Worm (Caenorhabditis elegans) whole organism, L1 larva: ENCODE results near the gene frpr-21.

Experiments used
- ama-1 ChIP-seq: fragments of 150-350 bp; optimal IDR thresholded peaks from 2 replicates; lab custom pipeline; 2014
- lsy-2 ChIP-seq, 2 experiments: fragments of 150-350 bp; optimal IDR thresholded peaks; 2 replicates each; lab custom pipeline; 2014; ENCODE audit warnings: missing biosample characterization in 2 of 2, missing genetic modification characterization in 2 of 2

DNA sequence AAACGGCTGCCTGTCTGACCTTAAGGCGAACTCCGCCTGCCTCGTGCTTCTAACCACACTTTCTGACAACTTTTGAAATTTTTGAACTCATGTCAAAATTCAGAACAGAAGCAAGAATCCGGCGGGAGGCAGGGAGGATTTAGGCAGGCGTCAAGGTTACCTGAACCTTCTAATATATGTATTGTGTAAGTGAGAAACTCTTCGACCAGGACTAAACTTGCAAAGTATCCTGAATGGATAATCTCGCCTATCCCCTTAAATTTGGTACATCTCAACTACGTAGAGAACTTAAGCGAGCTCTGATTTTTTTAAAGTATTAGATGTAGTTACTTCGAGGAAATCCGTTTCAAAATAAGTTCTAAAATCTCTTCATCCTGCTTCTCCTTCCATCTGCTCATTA, 10.9 kb downstream of the frpr-21 start, which contains the start of gene E04D5.5:
- TF ChIP-seq lsy-2 (tag; optimal IDR thresholded peaks at IDR 0.05; lab: Kevin White, UChicago), result no peak
- no peak for TF ChIP-seq ama-1
